Worm (Caenorhabditis elegans): ENCODE results near the gene Y32B12B.1.

DNA sequence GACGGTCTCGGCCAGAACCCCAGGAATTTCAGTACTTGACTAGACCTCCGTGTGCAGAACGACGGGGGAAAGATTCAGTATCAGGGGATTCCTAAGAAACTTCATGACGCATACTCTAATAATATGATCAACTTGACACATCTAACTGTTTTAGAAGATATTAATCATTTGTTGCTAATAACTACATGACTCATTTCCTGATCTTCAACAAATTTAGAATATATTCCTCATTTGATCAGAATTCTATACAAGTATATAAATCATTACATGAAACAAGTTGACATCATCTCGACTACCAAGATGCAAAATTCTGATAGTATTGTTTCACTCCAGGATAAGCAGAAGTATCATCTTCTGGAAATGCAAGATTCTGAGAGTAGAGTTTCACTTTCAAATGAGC, 1.6 kb upstream of the Y32B12B.1 start, which contains the start of gene Y32B12B.8:
- TF ChIP-seq Y53G8AR.9 (GFP tag; conservative IDR thresholded peaks at IDR 0.05), result no peak
- TF ChIP-seq nhr-27 (tag; optimal IDR thresholded peaks at IDR 0.05), result no peak
- TF ChIP-seq akir-1 (GFP tag; optimal IDR thresholded peaks at IDR 0.05), result no peak
- TF ChIP-seq sptf-2 (GFP tag; optimal IDR thresholded peaks at IDR 0.05), result no peak
- no peak for TF ChIP-seq lin-26 (GFP tag; IDR thresholded peaks at IDR 0.05)
- no peak for TF ChIP-seq repo-1 (tag; optimal IDR thresholded peaks at IDR 0.05)
- no peak for TF ChIP-seq let-526 (GFP tag; IDR thresholded peaks at IDR 0.05)
- no peak for TF ChIP-seq hsf-1 (GFP tag; IDR thresholded peaks at IDR 0.05)
- no peak for TF ChIP-seq Y67H2A.10 (GFP tag; conservative IDR thresholded peaks at IDR 0.05)
- no peak for TF ChIP-seq ztf-28 (GFP tag; IDR thresholded peaks at IDR 0.05)
- no peak for TF ChIP-seq hlh-12 (tag; optimal IDR thresholded peaks at IDR 0.05)
- TF ChIP-seq nfya-1 (tag; optimal IDR thresholded peaks at IDR 0.05; ENCODE audit: borderline replicate concordance, insufficient read depth), result no peak
